Fruit fly (Drosophila melanogaster) whole organism, embryonic: Measurements from ENCODE around the gene vkg.
A peak's percentile ranks its signal among the peaks of the same experiment; 100 is the strongest.

ENCODE experiments used
- Asciz ChIP-seq: fragments of 200-800 bp; sonication (Bioruptor generic); optimal IDR thresholded peaks from 2 replicates; lab custom pipeline; 2017; ENCODE audit warnings: missing biosample characterization, mild to moderate bottlenecking, missing genetic modification characterization, missing genetic modification reagents
- Atf3 ChIP-seq: fragments of 200-800 bp; sonication (Bioruptor generic); optimal IDR thresholded peaks from 3 replicates; lab custom pipeline; 2016; ENCODE audit warnings: missing biosample characterization, missing genetic modification characterization
- BEAF-32 ChIP-seq: fragments of 200-800 bp; sonication (Bioruptor generic); optimal IDR thresholded peaks from 3 replicates; lab custom pipeline; 2017; ENCODE audit warnings: missing biosample characterization, missing genetic modification characterization, mild to moderate bottlenecking, moderate library complexity, missing genetic modification reagents
- CG1024 ChIP-seq: fragments of 200-800 bp; sonication (Bioruptor generic); IDR thresholded peaks from 2 replicates; pipeline ENCODE4 v1.3.6; 2022; ENCODE audit warnings: missing biosample characterization, missing genetic modification characterization
- CG12104 ChIP-seq: fragments of 200-800 bp; sonication (Bioruptor generic); optimal IDR thresholded peaks from 3 replicates; lab custom pipeline; 2016; ENCODE audit warnings: missing biosample characterization, missing genetic modification characterization
- CG12659 ChIP-seq: fragments of 200-800 bp; sonication (Bioruptor generic); optimal IDR thresholded peaks from 3 replicates; lab custom pipeline; 2017; ENCODE audit warnings: mild to moderate bottlenecking, missing biosample characterization, missing genetic modification reagents, missing genetic modification characterization
- CG13123 ChIP-seq: fragments of 200-800 bp; sonication (Bioruptor generic); optimal IDR thresholded peaks from 2 replicates; lab custom pipeline; 2016; ENCODE audit warnings: missing biosample characterization, missing genetic modification characterization
- CG1603 ChIP-seq: fragments of 200-800 bp; sonication (Bioruptor generic); optimal IDR thresholded peaks from 2 replicates; lab custom pipeline; 2019; ENCODE audit warnings: missing biosample characterization, mild to moderate bottlenecking, missing genetic modification characterization, moderate library complexity
- CG17802 ChIP-seq: fragments of 200-800 bp; sonication (Bioruptor generic); optimal IDR thresholded peaks from 2 replicates; lab custom pipeline; 2018; ENCODE audit warnings: missing biosample characterization, mild to moderate bottlenecking, missing genetic modification characterization, moderate library complexity
- CG18262 ChIP-seq: fragments of 200-800 bp; optimal IDR thresholded peaks from 3 replicates; lab custom pipeline; 2019; ENCODE audit warnings: missing biosample characterization, mild to moderate bottlenecking, missing genetic modification characterization, moderate library complexity
- CG18599 ChIP-seq: fragments of 200-800 bp; sonication (Bioruptor generic); optimal IDR thresholded peaks from 3 replicates; lab custom pipeline; 2017; ENCODE audit warnings: missing biosample characterization, missing genetic modification characterization, mild to moderate bottlenecking, moderate library complexity, missing genetic modification reagents
- CG31441 ChIP-seq: fragments of 200-800 bp; sonication (Bioruptor generic); IDR thresholded peaks from 2 replicates; pipeline ENCODE4 v1.3.6; 2022; ENCODE audit warnings: missing biosample characterization, missing genetic modification characterization
- CG3995 ChIP-seq: fragments of 200-800 bp; sonication (Bioruptor generic); optimal IDR thresholded peaks from 3 replicates; lab custom pipeline; 2016; ENCODE audit warnings: missing biosample characterization, missing genetic modification characterization
- CG6254 ChIP-seq: fragments of 200-800 bp; sonication (Bioruptor generic); optimal IDR thresholded peaks from 3 replicates; lab custom pipeline; 2017; ENCODE audit warnings: mild to moderate bottlenecking, missing biosample characterization, missing genetic modification reagents, missing genetic modification characterization
- CG7271 ChIP-seq: fragments of 200-800 bp; sonication (Bioruptor generic); optimal IDR thresholded peaks from 2 replicates; lab custom pipeline; 2018; ENCODE audit warnings: missing biosample characterization, mild to moderate bottlenecking, missing genetic modification characterization, moderate library complexity
- CG7839 ChIP-seq: fragments of 200-800 bp; sonication (Bioruptor generic); optimal IDR thresholded peaks from 3 replicates; lab custom pipeline; 2018; ENCODE audit warnings: missing biosample characterization, mild to moderate bottlenecking, missing genetic modification characterization, moderate library complexity
- CG8388 ChIP-seq: fragments of 200-800 bp; sonication (Bioruptor generic); optimal IDR thresholded peaks from 2 replicates; lab custom pipeline; 2019; ENCODE audit warnings: missing biosample characterization, mild to moderate bottlenecking, missing genetic modification characterization, moderate library complexity
- CG9817 ChIP-seq: fragments of 200-800 bp; sonication (Bioruptor generic); optimal IDR thresholded peaks from 2 replicates; lab custom pipeline; 2018; ENCODE audit warnings: missing biosample characterization, mild to moderate bottlenecking, missing genetic modification characterization, moderate library complexity
- CHES-1-like ChIP-seq: fragments of 200-800 bp; sonication (Bioruptor generic); optimal IDR thresholded peaks from 2 replicates; lab custom pipeline; 2016; ENCODE audit warnings: missing biosample characterization, missing genetic modification characterization
- CTCF ChIP-seq: fragments of 200-800 bp; sonication (Bioruptor generic); optimal IDR thresholded peaks from 2 replicates; lab custom pipeline; 2017; ENCODE audit warnings: missing biosample characterization, mild to moderate bottlenecking, missing genetic modification characterization, moderate library complexity
- Camta ChIP-seq: fragments of 200-800 bp; sonication (Bioruptor generic); optimal IDR thresholded peaks from 2 replicates; lab custom pipeline; 2016; ENCODE audit warnings: missing biosample characterization, missing genetic modification characterization
- CoRest ChIP-seq: fragments of 200-800 bp; sonication (Bioruptor generic); optimal IDR thresholded peaks from 3 replicates; lab custom pipeline; 2018; ENCODE audit warnings: missing biosample characterization, mild to moderate bottlenecking, missing genetic modification characterization, moderate library complexity
- Gsc ChIP-seq: fragments of 200-800 bp; sonication (Bioruptor generic); IDR thresholded peaks from 2 replicates; pipeline ENCODE4 v1.3.6; 2022; ENCODE audit warnings: missing biosample characterization, missing genetic modification characterization
- H2.0 ChIP-seq: fragments of 200-800 bp; sonication (Bioruptor generic); IDR thresholded peaks from 2 replicates; pipeline ENCODE4 v1.3.6; 2022; ENCODE audit warnings: missing biosample characterization, missing genetic modification characterization
- HLH3B ChIP-seq: fragments of 200-800 bp; sonication (Bioruptor generic); IDR thresholded peaks from 2 replicates; pipeline ENCODE4 v1.3.6; 2022; ENCODE audit warnings: missing biosample characterization, missing genetic modification characterization
- Hr78 ChIP-seq, 2 experiments: fragments of 200-800 bp in 1 of 2; fragments of >200 bp in 1 of 2; sonication (Bioruptor generic) in 1 of 2; optimal IDR thresholded peaks; 2 replicates each; lab custom pipeline; 2017 to 2019; ENCODE audit warnings: missing biosample characterization in 2 of 2, missing genetic modification characterization in 2 of 2, mild to moderate bottlenecking in 1 of 2, moderate library complexity in 1 of 2
- Max ChIP-seq: fragments of 200-800 bp; sonication (Bioruptor generic); optimal IDR thresholded peaks from 2 replicates; lab custom pipeline; 2016; ENCODE audit warnings: missing biosample characterization, mild to moderate bottlenecking, missing genetic modification characterization
- Neu2 ChIP-seq: fragments of 200-800 bp; sonication (Bioruptor generic); optimal IDR thresholded peaks from 3 replicates; lab custom pipeline; 2016; ENCODE audit warnings: missing biosample characterization, missing genetic modification characterization, borderline replicate concordance
- Trl ChIP-seq, 3 experiments: fragments of >200 bp in 2 of 3; fragments of 200-800 bp in 1 of 3; sonication (Bioruptor generic) in 1 of 3; optimal IDR thresholded peaks; 2 replicates in 1 of 3; 3 replicates in 2 of 3; lab custom pipeline; 2016 to 2017; ENCODE audit warnings: missing biosample characterization in 1 of 3, missing genetic modification characterization in 1 of 3
- Usf ChIP-seq: fragments of 200-800 bp; sonication (Bioruptor generic); optimal IDR thresholded peaks from 2 replicates; lab custom pipeline; 2017; ENCODE audit warnings: missing genotype, missing biosample characterization, missing genetic modification characterization
- ato ChIP-seq: fragments of 200-800 bp; sonication (Bioruptor generic); IDR thresholded peaks from 2 replicates; pipeline ENCODE4 v1.3.6; 2022; ENCODE audit warnings: missing biosample characterization, missing genetic modification characterization; ENCODE audit not compliant: partially characterized antibody
- bcd ChIP-seq: fragments of 200-800 bp; sonication (Bioruptor generic); optimal IDR thresholded peaks from 2 replicates; lab custom pipeline; 2017; ENCODE audit warnings: missing biosample characterization, mild to moderate bottlenecking, missing genetic modification characterization
- cas ChIP-seq: fragments of 200-800 bp; sonication (Bioruptor generic); IDR thresholded peaks from 2 replicates; pipeline ENCODE4 v1.3.6; 2022; ENCODE audit warnings: missing biosample characterization, missing genetic modification characterization
- corto ChIP-seq: fragments of 200-800 bp; sonication (Bioruptor generic); optimal IDR thresholded peaks from 2 replicates; lab custom pipeline; 2016; ENCODE audit warnings: missing biosample characterization, mild to moderate bottlenecking, missing genetic modification characterization, moderate library complexity
- da ChIP-seq: fragments of 200-800 bp; sonication (Bioruptor generic); optimal IDR thresholded peaks from 2 replicates; lab custom pipeline; 2016; ENCODE audit warnings: missing biosample characterization, missing genetic modification characterization
- fru ChIP-seq: fragments of >200 bp; optimal IDR thresholded peaks from 2 replicates; lab custom pipeline; 2017
- gcm2 ChIP-seq: fragments of 200-800 bp; sonication (Bioruptor generic); optimal IDR thresholded peaks from 2 replicates; lab custom pipeline; 2016; ENCODE audit warnings: missing biosample characterization, missing genetic modification characterization
- h ChIP-seq: fragments of >200 bp; optimal IDR thresholded peaks from 2 replicates; lab custom pipeline; 2017
- jigr1 ChIP-seq: fragments of 200-800 bp; sonication (Bioruptor generic); IDR thresholded peaks from 3 replicates; pipeline ENCODE4 v1.3.6; 2022; ENCODE audit warnings: missing biosample characterization, missing genetic modification characterization
- ken ChIP-seq: fragments of 200-800 bp; sonication (Bioruptor generic); IDR thresholded peaks from 3 replicates; pipeline ENCODE4 v1.3.6; 2022; ENCODE audit warnings: missing biosample characterization, missing genetic modification characterization
- lab ChIP-seq: fragments of 200-800 bp; sonication (Bioruptor generic); optimal IDR thresholded peaks from 3 replicates; lab custom pipeline; 2017; ENCODE audit warnings: missing biosample characterization, missing genetic modification characterization, mild to moderate bottlenecking, moderate library complexity, missing genetic modification reagents
- lilli ChIP-seq: fragments of 200-800 bp; sonication (Bioruptor generic); optimal IDR thresholded peaks from 3 replicates; lab custom pipeline; 2016; ENCODE audit warnings: missing biosample characterization, missing genetic modification characterization
- lov ChIP-seq, 2 experiments: fragments of 200-800 bp in 1 of 2; fragments of >200 bp in 1 of 2; sonication (Bioruptor generic) in 1 of 2; IDR thresholded peaks in 1 of 2; optimal IDR thresholded peaks in 1 of 2; 2 replicates in 1 of 2; 3 replicates in 1 of 2; pipeline versions ENCODE4 v1.3.6 to Lab custom; 2017 to 2022; ENCODE audit warnings: missing biosample characterization in 1 of 2, missing genetic modification characterization in 1 of 2
- luna ChIP-seq: fragments of 200-800 bp; sonication (Bioruptor generic); optimal IDR thresholded peaks from 2 replicates; lab custom pipeline; 2016; ENCODE audit warnings: missing biosample characterization, missing genetic modification characterization
- nerfin-2 ChIP-seq: fragments of 200-800 bp; sonication (Bioruptor generic); IDR thresholded peaks from 2 replicates; pipeline ENCODE4 v1.3.6; 2022; ENCODE audit warnings: missing biosample characterization, missing genetic modification characterization; ENCODE audit not compliant: partially characterized antibody
- otp ChIP-seq: fragments of 200-800 bp; sonication (Bioruptor generic); IDR thresholded peaks from 3 replicates; pipeline ENCODE4, ENCODE4 v1.3.6; 2022; ENCODE audit warnings: missing biosample characterization, missing genetic modification characterization
- pfk ChIP-seq: fragments of 200-800 bp; sonication (Bioruptor generic); optimal IDR thresholded peaks from 2 replicates; lab custom pipeline; 2018; ENCODE audit warnings: missing biosample characterization, mild to moderate bottlenecking, missing genetic modification characterization, moderate library complexity
- sna ChIP-seq: fragments of 200-800 bp; sonication (Bioruptor generic); IDR thresholded peaks from 2 replicates; pipeline ENCODE4 v1.3.6; 2022; ENCODE audit warnings: missing biosample characterization, missing genetic modification characterization; ENCODE audit not compliant: partially characterized antibody
- tll ChIP-seq, 2 experiments: fragments of 200-800 bp in 1 of 2; fragments of >200 bp in 1 of 2; sonication (Bioruptor generic) in 1 of 2; optimal IDR thresholded peaks; 2 replicates each; lab custom pipeline; 2017 to 2019; ENCODE audit warnings: missing biosample characterization in 2 of 2, missing genetic modification characterization in 2 of 2, mild to moderate bottlenecking in 1 of 2, moderate library complexity in 1 of 2
- wor ChIP-seq: fragments of 200-800 bp; sonication (Bioruptor generic); IDR thresholded peaks from 2 replicates; pipeline ENCODE4 v1.3.6; 2022; ENCODE audit warnings: missing biosample characterization, missing genetic modification characterization

The vkg gene

DNA sequence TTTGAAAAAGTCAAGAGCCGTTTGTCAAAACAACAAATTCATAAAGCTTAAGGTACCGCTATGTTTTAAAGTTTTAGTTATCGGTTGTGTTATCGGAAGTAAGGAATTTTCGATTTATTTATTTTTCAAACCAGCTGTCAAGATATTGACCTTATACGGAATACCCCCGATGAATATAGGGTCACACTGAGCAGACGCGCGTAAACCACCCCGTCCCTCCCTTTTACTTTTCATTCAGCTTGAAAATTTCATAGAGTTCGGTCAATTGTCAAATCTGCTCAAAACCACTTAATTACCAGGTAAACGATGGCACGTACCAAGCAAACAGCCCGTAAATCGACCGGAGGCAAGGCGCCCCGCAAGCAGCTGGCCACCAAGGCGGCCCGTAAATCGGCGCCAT, 27.0 kb upstream of the vkg start, which contains the start of the genes CG14036 and His3.3A (continued):
- TF ChIP-seq CTCF (peak; percentile 33), CG6254 (GFP tag; lab: Kevin White, UChicago) (no peak), Max (GFP tag; lab: Kevin White, UChicago) (no peak), pfk (no peak), h (lab: Kevin White, UChicago) (no peak), CG13123 (GFP tag; lab: Kevin White, UChicago) (no peak), CG8388 (GFP tag; lab: Kevin White, UChicago) (no peak), otp (no peak), Camta (GFP tag; lab: Kevin White, UChicago) (no peak), CHES-1-like (GFP tag; lab: Kevin White, UChicago) (peak; percentile 53), cas (GFP tag; lab: Robert Waterston, UW) (no peak), CG18262 (tag; lab: Kevin White, UChicago) (no peak), CG7271 (no peak), CG1024 (GFP tag; lab: Robert Waterston, UW) (no peak; the same call in none of the 2 replicates), gcm2 (GFP tag; lab: Kevin White, UChicago) (no peak), ato (GFP tag; lab: Robert Waterston, UW) (0 out of 2 replicates have a peak, but pooled peaks have one; percentile 25), Gsc (GFP tag; lab: Robert Waterston, UW) (no peak), Atf3 (GFP tag; lab: Kevin White, UChicago) (no peak), jigr1 (GFP tag; lab: Robert Waterston, UW) (no peak), lilli (GFP tag; lab: Kevin White, UChicago) (peak; percentile 38), Trl (optimal IDR thresholded peaks at IDR 0.05; lab: Kevin White, UChicago) (no peak), Trl (GFP tag; optimal IDR thresholded peaks at IDR 0.05; lab: Kevin White, UChicago) (no peak), sna (peak; percentile 66), lov (optimal IDR thresholded peaks at IDR 0.05; lab: Kevin White, UChicago) (no peak), lov (GFP tag; IDR thresholded peaks at IDR 0.05; lab: Robert Waterston, UW) (no peak), nerfin-2 (no peak), Asciz (GFP tag; lab: Kevin White, UChicago) (no peak), Hr78 (GFP tag; optimal IDR thresholded peaks at IDR 0.05; lab: Kevin White, UChicago) (no peak), CG31441 (GFP tag; lab: Robert Waterston, UW) (no peak), tll (GFP tag; optimal IDR thresholded peaks at IDR 0.05; lab: Kevin White, UChicago) (no peak), corto (GFP tag; lab: Kevin White, UChicago) (no peak), BEAF-32 (peak; percentile 59), Usf (GFP tag; lab: Kevin White, UChicago) (no peak), wor (GFP tag; lab: Robert Waterston, UW) (no peak), luna (no peak), bcd (GFP tag; lab: Kevin White, UChicago) (no peak), CG1603 (tag; lab: Kevin White, UChicago) (peak; percentile 100), CG9817 (tag; lab: Kevin White, UChicago) (peak; percentile 11), CG18599 (no peak), HLH3B (GFP tag; lab: Robert Waterston, UW) (no peak), Neu2 (GFP tag; lab: Kevin White, UChicago) (no peak), fru (lab: Kevin White, UChicago) (no peak), lab (GFP tag; lab: Kevin White, UChicago) (peak; percentile 35), CG12104 (GFP tag; lab: Kevin White, UChicago) (no peak), da (GFP tag; lab: Kevin White, UChicago) (no peak), ken (GFP tag; lab: Robert Waterston, UW) (no peak), H2.0 (GFP tag; lab: Robert Waterston, UW) (no peak), CoRest (tag; lab: Kevin White, UChicago) (peak; percentile 30), CG3995 (GFP tag; lab: Kevin White, UChicago) (no peak), CG7839 (tag; lab: Kevin White, UChicago) (no peak), CG12659 (peak; percentile 64), CG17802 (tag; lab: Kevin White, UChicago) (peak; percentile 6)
